Worm (Caenorhabditis elegans) whole organism, mixed stage, embryonic: ENCODE measurements around the gene ZK593.3.

Experiments
- bed-3 ChIP-seq: fragments of 200-800 bp; sonication (Bioruptor generic); optimal IDR thresholded peaks from 3 replicates; lab custom pipeline; 2018; ENCODE audit warnings: mild to moderate bottlenecking, missing genetic modification characterization, moderate library complexity, missing compliant biosample characterization
- ceh-83 ChIP-seq: fragments of 200-800 bp; sonication (Bioruptor generic); optimal IDR thresholded peaks from 2 replicates; lab custom pipeline; 2018; ENCODE audit warnings: mild to moderate bottlenecking, missing genetic modification characterization, missing compliant biosample characterization
- ces-1 ChIP-seq: fragments of 150-350 bp; optimal IDR thresholded peaks from 2 replicates; lab custom pipeline; 2014; ENCODE audit warnings: missing biosample characterization, missing genetic modification reagents, missing genetic modification characterization
- elt-3 ChIP-seq: fragments of 150-350 bp; optimal IDR thresholded peaks from 2 replicates; lab custom pipeline; 2014; ENCODE audit warnings: missing biosample characterization, missing genetic modification characterization
- flh-1 ChIP-seq: fragments of 200-800 bp; sonication (Bioruptor generic); optimal IDR thresholded peaks from 2 replicates; lab custom pipeline; 2018; ENCODE audit warnings: mild to moderate bottlenecking, missing genetic modification characterization, moderate library complexity, missing compliant biosample characterization
- lin-32 ChIP-seq: fragments of 200-800 bp; sonication (Bioruptor generic); optimal IDR thresholded peaks from 2 replicates; lab custom pipeline; 2018; ENCODE audit warnings: mild to moderate bottlenecking, missing genetic modification characterization, missing compliant biosample characterization
- mep-1 ChIP-seq: fragments of 150-350 bp; optimal IDR thresholded peaks from 2 replicates; lab custom pipeline; 2017; ENCODE audit warnings: missing biosample characterization, missing genetic modification reagents, missing genetic modification characterization, inconsistent platforms
- mls-2 ChIP-seq: sonication (generic microtip); optimal IDR thresholded peaks from 2 replicates; lab custom pipeline; 2016; ENCODE audit warnings: mild to moderate bottlenecking, missing genetic modification characterization, moderate library complexity, missing compliant biosample characterization
- nhr-12 ChIP-seq: fragments of 150-350 bp; optimal IDR thresholded peaks from 2 replicates; lab custom pipeline; 2014; ENCODE audit warnings: missing biosample characterization, missing genetic modification characterization
- nhr-237 ChIP-seq: fragments of 150-350 bp; optimal IDR thresholded peaks from 2 replicates; lab custom pipeline; 2014; ENCODE audit warnings: missing biosample characterization, missing genetic modification characterization
- pha-4 ChIP-seq: fragments of 150-350 bp; optimal IDR thresholded peaks from 2 replicates; lab custom pipeline; 2018; ENCODE audit warnings: missing biosample characterization, missing genetic modification reagents, missing genetic modification characterization
- snpc-4 ChIP-seq: fragments of 150-350 bp; optimal IDR thresholded peaks from 2 replicates; lab custom pipeline; 2014; ENCODE audit warnings: missing biosample characterization, missing genetic modification characterization
- unc-39 ChIP-seq: fragments of 150-350 bp; optimal IDR thresholded peaks from 2 replicates; lab custom pipeline; 2014; ENCODE audit warnings: missing biosample characterization, missing genetic modification characterization
- ztf-11 ChIP-seq: fragments of 150-350 bp; optimal IDR thresholded peaks from 2 replicates; lab custom pipeline; 2014; ENCODE audit warnings: missing biosample characterization, missing genetic modification characterization

ce11 chrIV:10909708-10910107 is 5.8 kb upstream of the ZK593.3 start, which contains the start of gene pyk-2:
- no peak for TF ChIP-seq snpc-4 (tag; lab: Kevin White, UChicago)
- no peak for TF ChIP-seq pha-4 (tag; lab: Kevin White, UChicago)
- TF ChIP-seq lin-32 = no peak
- TF ChIP-seq nhr-237 (tag; lab: Kevin White, UChicago) = no peak
- no peak for TF ChIP-seq nhr-12 (tag; lab: Kevin White, UChicago)
- TF ChIP-seq flh-1 = no peak
- TF ChIP-seq mep-1 (tag; lab: Kevin White, UChicago) = no peak
- TF ChIP-seq elt-3 (tag; lab: Kevin White, UChicago) = no peak
- no peak for TF ChIP-seq ceh-83 (GFP tag; lab: Kevin White, UChicago)
- TF ChIP-seq mls-2 (tag; lab: Kevin White, UChicago) = no peak
- TF ChIP-seq unc-39 (tag; lab: Kevin White, UChicago) = no peak
- no peak for TF ChIP-seq bed-3 (GFP tag; lab: Kevin White, UChicago)
- TF ChIP-seq ztf-11 (tag; lab: Kevin White, UChicago) = no peak
- no peak for TF ChIP-seq ces-1 (GFP tag; lab: Kevin White, UChicago)
